Fruit fly (Drosophila melanogaster) whole organism, embryonic: ENCODE results near the gene pyd.
A peak's percentile ranks its signal among the peaks of the same experiment; 100 is the strongest.

Experiments used
- Atf3 ChIP-seq: fragments of 200-800 bp; sonication (Bioruptor generic); optimal IDR thresholded peaks from 3 replicates; lab custom pipeline; 2016; ENCODE audit warnings: missing biosample characterization, missing genetic modification characterization
- C15 ChIP-seq: fragments of 200-800 bp; sonication (Bioruptor generic); IDR thresholded peaks from 3 replicates; pipeline ENCODE4 v1.3.6; 2022; ENCODE audit warnings: missing biosample characterization, missing genetic modification characterization
- CG11456 ChIP-seq: fragments of 200-800 bp; sonication (Bioruptor generic); IDR thresholded peaks from 3 replicates; pipeline ENCODE4 v1.3.6; 2022; ENCODE audit warnings: missing biosample characterization, missing genetic modification characterization
- CG11695 ChIP-seq: fragments of 200-800 bp; sonication (Bioruptor generic); IDR thresholded peaks from 3 replicates; pipeline ENCODE4 v1.3.6; 2022; ENCODE audit warnings: missing biosample characterization, missing genetic modification characterization
- CG1529 ChIP-seq: fragments of 200-800 bp; sonication (Bioruptor generic); optimal IDR thresholded peaks from 3 replicates; lab custom pipeline; 2018; ENCODE audit warnings: missing biosample characterization, missing genetic modification characterization
- CG30403 ChIP-seq: fragments of 200-800 bp; sonication (Bioruptor generic); optimal IDR thresholded peaks from 3 replicates; lab custom pipeline; 2016; ENCODE audit warnings: missing biosample characterization, missing genetic modification characterization
- CG3407 ChIP-seq: fragments of 200-800 bp; sonication (Bioruptor generic); optimal IDR thresholded peaks from 2 replicates; lab custom pipeline; 2018; ENCODE audit warnings: missing biosample characterization, mild to moderate bottlenecking, missing genetic modification characterization
- CG43689 ChIP-seq: fragments of 200-800 bp; sonication (Bioruptor generic); IDR thresholded peaks from 2 replicates; pipeline ENCODE4 v1.3.6; 2022; ENCODE audit warnings: missing biosample characterization, missing genetic modification characterization
- CG4820 ChIP-seq: fragments of 200-800 bp; sonication (Bioruptor generic); optimal IDR thresholded peaks from 3 replicates; lab custom pipeline; 2016; ENCODE audit warnings: missing biosample characterization, missing genetic modification characterization
- CG5180 ChIP-seq: fragments of 200-800 bp; sonication (Bioruptor generic); optimal IDR thresholded peaks from 3 replicates; lab custom pipeline; 2017; ENCODE audit warnings: missing biosample characterization, missing genetic modification characterization, mild to moderate bottlenecking, moderate library complexity, missing genetic modification reagents
- CG5245 ChIP-seq: fragments of 200-800 bp; sonication (Bioruptor generic); optimal IDR thresholded peaks from 3 replicates; lab custom pipeline; 2016; ENCODE audit warnings: missing biosample characterization, missing genetic modification characterization
- CG6813 ChIP-seq: fragments of 200-800 bp; sonication (Bioruptor generic); optimal IDR thresholded peaks from 2 replicates; lab custom pipeline; 2017; ENCODE audit warnings: missing biosample characterization, missing genetic modification characterization, mild to moderate bottlenecking, moderate library complexity, missing genetic modification reagents
- CG7372 ChIP-seq: fragments of 200-800 bp; sonication (Bioruptor generic); IDR thresholded peaks from 2 replicates; pipeline ENCODE4 v1.3.6; 2022; ENCODE audit warnings: missing biosample characterization, missing genetic modification characterization
- CG9797 ChIP-seq: fragments of 200-800 bp; sonication (Bioruptor generic); optimal IDR thresholded peaks from 3 replicates; lab custom pipeline; 2018; ENCODE audit warnings: missing biosample characterization, mild to moderate bottlenecking, missing genetic modification characterization
- D ChIP-seq, 2 experiments: fragments of 200-800 bp in 1 of 2; fragments of >200 bp in 1 of 2; sonication (Bioruptor generic) in 1 of 2; optimal IDR thresholded peaks; 2 replicates in 1 of 2; 3 replicates in 1 of 2; lab custom pipeline; 2017; ENCODE audit warnings: mild to moderate bottlenecking in 1 of 2, missing biosample characterization in 1 of 2, missing genetic modification characterization in 1 of 2, missing genetic modification reagents in 1 of 2
- Dbx ChIP-seq: fragments of 200-800 bp; sonication (Bioruptor generic); IDR thresholded peaks from 3 replicates; pipeline ENCODE4 v1.3.6; 2022; ENCODE audit warnings: missing biosample characterization, missing genetic modification characterization
- Doc2 ChIP-seq: fragments of 200-800 bp; sonication (Bioruptor generic); IDR thresholded peaks from 2 replicates; pipeline ENCODE4 v1.3.6; 2022; ENCODE audit warnings: missing biosample characterization, missing genetic modification characterization
- E2f1 ChIP-seq: fragments of 200-800 bp; sonication (Bioruptor generic); IDR thresholded peaks from 2 replicates; pipeline ENCODE4 v1.3.6; 2022; ENCODE audit warnings: missing biosample characterization, missing genetic modification characterization
- Gug ChIP-seq: fragments of 200-800 bp; sonication (Bioruptor generic); IDR thresholded peaks from 4 replicates; pipeline ENCODE4 v1.3.6; 2022; ENCODE audit warnings: missing biosample characterization, missing genetic modification characterization
- HLH3B ChIP-seq: fragments of 200-800 bp; sonication (Bioruptor generic); IDR thresholded peaks from 2 replicates; pipeline ENCODE4 v1.3.6; 2022; ENCODE audit warnings: missing biosample characterization, missing genetic modification characterization
- Hmx ChIP-seq: fragments of 200-800 bp; sonication (Bioruptor generic); optimal IDR thresholded peaks from 2 replicates; lab custom pipeline; 2016; ENCODE audit warnings: missing biosample characterization, missing genetic modification characterization
- Lpt ChIP-seq: fragments of >200 bp; optimal IDR thresholded peaks from 2 replicates; lab custom pipeline; 2018; ENCODE audit warnings: missing biosample characterization, missing genetic modification characterization
- NFAT ChIP-seq: fragments of 200-800 bp; sonication (Bioruptor generic); IDR thresholded peaks from 2 replicates; pipeline ENCODE4 v1.3.6; 2022; ENCODE audit warnings: missing biosample characterization, missing genetic modification characterization
- Neu2 ChIP-seq: fragments of 200-800 bp; sonication (Bioruptor generic); optimal IDR thresholded peaks from 3 replicates; lab custom pipeline; 2016; ENCODE audit warnings: missing biosample characterization, missing genetic modification characterization, borderline replicate concordance
- Rfx ChIP-seq: fragments of 200-800 bp; sonication (Bioruptor generic); IDR thresholded peaks from 2 replicates; pipeline ENCODE4 v1.3.6; 2022; ENCODE audit warnings: missing biosample characterization, missing genetic modification characterization
- Spps ChIP-seq: fragments of 200-800 bp; sonication (Bioruptor generic); optimal IDR thresholded peaks from 2 replicates; lab custom pipeline; 2018; ENCODE audit warnings: missing biosample characterization, mild to moderate bottlenecking, missing genetic modification characterization
- Xrp1 ChIP-seq: fragments of 200-800 bp; sonication (Bioruptor generic); IDR thresholded peaks from 2 replicates; pipeline ENCODE4 v1.3.6; 2022; ENCODE audit warnings: missing biosample characterization, missing genetic modification characterization
- bsh ChIP-seq, 2 experiments: fragments of 200-800 bp; sonication (Bioruptor generic); optimal IDR thresholded peaks; 2 replicates each; lab custom pipeline; 2017 to 2018; ENCODE audit warnings: mild to moderate bottlenecking in 2 of 2, missing biosample characterization in 2 of 2, missing genetic modification characterization in 2 of 2, moderate library complexity in 1 of 2
- btn ChIP-seq: fragments of 200-800 bp; sonication (Bioruptor generic); optimal IDR thresholded peaks from 2 replicates; lab custom pipeline; 2016; ENCODE audit warnings: missing biosample characterization, missing genetic modification characterization
- cato ChIP-seq: fragments of 200-800 bp; sonication (Bioruptor generic); optimal IDR thresholded peaks from 2 replicates; lab custom pipeline; 2016; ENCODE audit warnings: missing biosample characterization, missing genetic modification characterization, borderline replicate concordance
- chinmo ChIP-seq: fragments of 200-800 bp; sonication (Bioruptor generic); IDR thresholded peaks from 4 replicates; pipeline ENCODE4 v1.3.6; 2022; ENCODE audit warnings: missing biosample characterization, missing genetic modification characterization; ENCODE audit not compliant: partially characterized antibody
- dati ChIP-seq: fragments of 200-800 bp; sonication (Bioruptor generic); IDR thresholded peaks from 2 replicates; pipeline ENCODE4 v1.3.6; 2022; ENCODE audit warnings: missing biosample characterization, missing genetic modification characterization
- disco-r ChIP-seq: fragments of 200-800 bp; sonication (Bioruptor generic); optimal IDR thresholded peaks from 2 replicates; lab custom pipeline; 2016; ENCODE audit warnings: missing biosample characterization, missing genetic modification characterization
- gt ChIP-seq: fragments of 200-800 bp; sonication (Bioruptor generic); IDR thresholded peaks from 2 replicates; pipeline ENCODE4 v1.3.6; 2022; ENCODE audit warnings: missing biosample characterization, missing genetic modification characterization
- hkb ChIP-seq, 2 experiments: fragments of 200-800 bp in 1 of 2; fragments of >200 bp in 1 of 2; sonication (Bioruptor generic) in 1 of 2; IDR thresholded peaks in 1 of 2; optimal IDR thresholded peaks in 1 of 2; 2 replicates each; pipeline versions ENCODE4 v1.3.6 to Lab custom; 2017 to 2022; ENCODE audit warnings: missing biosample characterization in 1 of 2, missing genetic modification characterization in 1 of 2
- p53 ChIP-seq: fragments of 200-800 bp; sonication (Bioruptor generic); optimal IDR thresholded peaks from 2 replicates; lab custom pipeline; 2016; ENCODE audit warnings: missing biosample characterization, missing genetic modification characterization
- phol ChIP-seq: fragments of 200-800 bp; sonication (Bioruptor generic); optimal IDR thresholded peaks from 3 replicates; lab custom pipeline; 2018; ENCODE audit warnings: missing biosample characterization, mild to moderate bottlenecking, missing genetic modification characterization, moderate library complexity
- sc ChIP-seq, 3 experiments: fragments of >200 bp in 2 of 3; fragments of 200-800 bp in 1 of 3; sonication (Bioruptor generic) in 1 of 3; optimal IDR thresholded peaks; 2 replicates in 2 of 3; 3 replicates in 1 of 3; lab custom pipeline; 2017; ENCODE audit warnings: mild to moderate bottlenecking in 1 of 3, missing biosample characterization in 1 of 3, missing genetic modification characterization in 1 of 3, missing genetic modification reagents in 1 of 3
- sima ChIP-seq: fragments of 200-800 bp; sonication (Bioruptor generic); optimal IDR thresholded peaks from 2 replicates; lab custom pipeline; 2016; ENCODE audit warnings: missing biosample characterization, missing genetic modification characterization
- slou ChIP-seq: fragments of 200-800 bp; sonication (Bioruptor generic); optimal IDR thresholded peaks from 3 replicates; lab custom pipeline; 2016; ENCODE audit warnings: missing biosample characterization, missing genetic modification characterization
- sr ChIP-seq: fragments of 200-800 bp; sonication (Bioruptor generic); IDR thresholded peaks from 3 replicates; pipeline ENCODE4 v1.3.6; 2022; ENCODE audit warnings: missing biosample characterization, missing genetic modification characterization
- tin ChIP-seq: fragments of 200-800 bp; sonication (Bioruptor generic); optimal IDR thresholded peaks from 3 replicates; lab custom pipeline; 2016; ENCODE audit warnings: missing biosample characterization, missing genetic modification characterization
- trem ChIP-seq: fragments of 200-800 bp; optimal IDR thresholded peaks from 3 replicates; lab custom pipeline; 2019; ENCODE audit warnings: missing biosample characterization, mild to moderate bottlenecking, missing genetic modification characterization, moderate library complexity
- tx ChIP-seq: fragments of 200-800 bp; sonication (Bioruptor generic); optimal IDR thresholded peaks from 2 replicates; lab custom pipeline; 2016; ENCODE audit warnings: missing biosample characterization, missing genetic modification characterization
- yki ChIP-seq: fragments of >200 bp; optimal IDR thresholded peaks from 3 replicates; lab custom pipeline; 2018
- z ChIP-seq: fragments of 200-800 bp; sonication (Bioruptor generic); IDR thresholded peaks from 3 replicates; pipeline ENCODE4 v1.3.6; 2022; ENCODE audit warnings: missing biosample characterization, missing genetic modification characterization

The pyd gene

DNA sequence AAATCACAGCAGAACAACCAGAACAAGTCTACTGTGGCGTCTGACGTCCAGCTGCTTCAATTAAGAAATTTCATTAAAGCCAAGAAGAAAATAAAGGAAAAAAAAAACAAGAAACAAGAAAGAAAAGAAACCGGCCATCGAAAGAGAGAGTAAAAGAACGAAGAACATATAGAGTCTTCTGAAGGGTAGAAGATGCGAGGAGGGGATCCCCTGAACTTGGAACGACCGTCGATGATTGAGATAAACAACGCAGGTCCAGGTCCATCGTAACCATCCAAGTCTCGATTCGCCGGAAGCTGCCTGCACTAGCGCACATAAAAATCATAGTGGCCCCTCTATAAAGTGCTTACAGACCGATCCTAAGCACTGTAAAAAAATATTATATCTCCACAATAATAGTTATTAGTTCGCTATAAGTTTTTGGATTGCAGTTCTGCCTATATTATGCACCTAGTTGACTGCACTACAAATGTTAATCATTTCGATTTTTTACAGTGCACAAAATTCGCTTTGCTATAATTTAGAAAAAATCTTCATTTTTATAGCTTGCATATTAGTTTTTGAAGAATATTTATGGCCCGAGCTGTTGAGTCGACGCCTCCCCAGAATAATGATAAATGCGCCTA is 9.0 kb downstream of the pyd start (continued):
- TF ChIP-seq CG30403 (no peak), bsh (GFP tag; optimal IDR thresholded peaks at IDR 0.05; lab: Kevin White, UChicago) (peak; percentile 37 to 55), sc (optimal IDR thresholded peaks at IDR 0.05; lab: Kevin White, UChicago) (no peak), sc (GFP tag; optimal IDR thresholded peaks at IDR 0.05; lab: Kevin White, UChicago) (no peak), CG5180 (GFP tag; lab: Kevin White, UChicago) (no peak), phol (tag; lab: Kevin White, UChicago) (peak; percentile 25), slou (no peak), Xrp1 (peak; percentile 59; the same call in 1 of the 2 replicates), trem (tag; lab: Kevin White, UChicago) (peak; percentile 18), Neu2 (GFP tag; lab: Kevin White, UChicago) (no peak), sr (GFP tag; lab: Robert Waterston, UW) (no peak; the same call in 2 of the 3 replicates), HLH3B (GFP tag; lab: Robert Waterston, UW) (no peak), chinmo (GFP tag; lab: Robert Waterston, UW) (no peak), dati (GFP tag; lab: Robert Waterston, UW) (no peak; the same call in 1 of the 2 replicates), btn (GFP tag; lab: Kevin White, UChicago) (no peak), CG4820 (GFP tag; lab: Kevin White, UChicago) (peak; percentile 38), CG3407 (GFP tag; lab: Kevin White, UChicago) (no peak), CG5245 (GFP tag; lab: Kevin White, UChicago) (no peak), Gug (GFP tag; lab: Robert Waterston, UW) (peak; percentile 25; the same call in 1 of the 4 replicates), CG1529 (no peak), gt (GFP tag; lab: Robert Waterston, UW) (no peak), yki (lab: Kevin White, UChicago) (no peak), tx (GFP tag; lab: Kevin White, UChicago) (no peak), D (optimal IDR thresholded peaks at IDR 0.05; lab: Kevin White, UChicago) (no peak), D (GFP tag; optimal IDR thresholded peaks at IDR 0.05; lab: Kevin White, UChicago) (peak; percentile 18), Doc2 (no peak), cato (no peak), sima (no peak), CG11695 (GFP tag; lab: Robert Waterston, UW) (peak; percentile 40; the same call in 1 of the 3 replicates), hkb (optimal IDR thresholded peaks at IDR 0.05; lab: Kevin White, UChicago) (no peak), hkb (GFP tag; IDR thresholded peaks at IDR 0.05; lab: Robert Waterston, UW) (peak; percentile 15; the same call in 1 of the 2 replicates), Hmx (GFP tag; lab: Kevin White, UChicago) (no peak), CG7372 (GFP tag; lab: Robert Waterston, UW) (no peak), disco-r (GFP tag; lab: Kevin White, UChicago) (no peak), CG9797 (GFP tag; lab: Kevin White, UChicago) (no peak), CG6813 (GFP tag; lab: Kevin White, UChicago) (peak; percentile 6), Rfx (GFP tag; lab: Robert Waterston, UW) (no peak), Dbx (GFP tag; lab: Robert Waterston, UW) (no peak), p53 (no peak), CG43689 (no peak), tin (peak; percentile 32), z (no peak), NFAT (GFP tag; lab: Robert Waterston, UW) (no peak), C15 (GFP tag; lab: Robert Waterston, UW) (no peak), Lpt (no peak), Spps (peak; percentile 47), E2f1 (0 out of 2 replicates have a peak, but pooled peaks have one; percentile 13), Atf3 (GFP tag; lab: Kevin White, UChicago) (no peak), CG11456 (GFP tag; lab: Robert Waterston, UW) (no peak)
